Fruit fly (Drosophila melanogaster) whole organism, embryonic: ENCODE data around the gene CG33090.

Experiments used
- BtbVII ChIP-seq: fragments of 200-800 bp; sonication (Bioruptor generic); optimal IDR thresholded peaks from 3 replicates; lab custom pipeline; 2017; ENCODE audit warnings: missing biosample characterization, mild to moderate bottlenecking, missing genetic modification characterization
- CG11695 ChIP-seq: fragments of 200-800 bp; sonication (Bioruptor generic); IDR thresholded peaks from 3 replicates; pipeline ENCODE4 v1.3.6; 2022; ENCODE audit warnings: missing biosample characterization, missing genetic modification characterization
- CG12942 ChIP-seq: fragments of 200-800 bp; sonication (Bioruptor generic); optimal IDR thresholded peaks from 3 replicates; lab custom pipeline; 2016; ENCODE audit warnings: missing biosample characterization, missing genetic modification characterization
- CG13624 ChIP-seq: fragments of 200-800 bp; sonication (Bioruptor generic); optimal IDR thresholded peaks from 2 replicates; lab custom pipeline; 2016; ENCODE audit warnings: missing biosample characterization, missing genetic modification characterization
- CG15696 ChIP-seq: fragments of 200-800 bp; sonication (Bioruptor generic); optimal IDR thresholded peaks from 2 replicates; lab custom pipeline; 2019; ENCODE audit warnings: missing biosample characterization, mild to moderate bottlenecking, missing genetic modification characterization, moderate library complexity
- CG17328 ChIP-seq: fragments of 200-800 bp; sonication (Bioruptor generic); IDR thresholded peaks from 2 replicates; pipeline ENCODE4 v1.3.6; 2022; ENCODE audit warnings: missing biosample characterization, missing genetic modification characterization
- CG17829 ChIP-seq: fragments of 200-800 bp; optimal IDR thresholded peaks from 2 replicates; lab custom pipeline; 2019; ENCODE audit warnings: missing biosample characterization, mild to moderate bottlenecking, missing genetic modification characterization, moderate library complexity
- CG30431 ChIP-seq: fragments of 200-800 bp; sonication (Bioruptor generic); optimal IDR thresholded peaks from 2 replicates; lab custom pipeline; 2017; ENCODE audit warnings: missing biosample characterization, missing genetic modification characterization
- CG3995 ChIP-seq: fragments of 200-800 bp; sonication (Bioruptor generic); optimal IDR thresholded peaks from 3 replicates; lab custom pipeline; 2016; ENCODE audit warnings: missing biosample characterization, missing genetic modification characterization
- CG42726 ChIP-seq: fragments of 200-800 bp; sonication (Bioruptor generic); IDR thresholded peaks from 2 replicates; pipeline ENCODE4 v1.3.6; 2022; ENCODE audit warnings: missing biosample characterization, missing genetic modification characterization; ENCODE audit not compliant: partially characterized antibody
- CG4707 ChIP-seq: fragments of 200-800 bp; sonication (Bioruptor generic); optimal IDR thresholded peaks from 2 replicates; lab custom pipeline; 2018; ENCODE audit warnings: missing biosample characterization, mild to moderate bottlenecking, missing genetic modification characterization, moderate library complexity
- CG6765 ChIP-seq: fragments of 200-800 bp; sonication (Bioruptor generic); optimal IDR thresholded peaks from 3 replicates; lab custom pipeline; 2017; ENCODE audit warnings: missing biosample characterization, mild to moderate bottlenecking, missing genetic modification characterization
- CG7786 ChIP-seq: fragments of 200-800 bp; sonication (Bioruptor generic); optimal IDR thresholded peaks from 2 replicates; lab custom pipeline; 2016; ENCODE audit warnings: missing biosample characterization, missing genetic modification characterization
- CG8388 ChIP-seq: fragments of 200-800 bp; sonication (Bioruptor generic); optimal IDR thresholded peaks from 2 replicates; lab custom pipeline; 2019; ENCODE audit warnings: missing biosample characterization, mild to moderate bottlenecking, missing genetic modification characterization, moderate library complexity
- CG8944 ChIP-seq: fragments of 200-800 bp; sonication (Bioruptor generic); optimal IDR thresholded peaks from 3 replicates; lab custom pipeline; 2016; ENCODE audit warnings: missing biosample characterization, missing genetic modification characterization
- CG9437 ChIP-seq: fragments of 200-800 bp; sonication (Bioruptor generic); optimal IDR thresholded peaks from 2 replicates; lab custom pipeline; 2018; ENCODE audit warnings: missing biosample characterization, mild to moderate bottlenecking, missing genetic modification characterization
- CTCF ChIP-seq: fragments of 200-800 bp; sonication (Bioruptor generic); optimal IDR thresholded peaks from 2 replicates; lab custom pipeline; 2017; ENCODE audit warnings: missing biosample characterization, mild to moderate bottlenecking, missing genetic modification characterization, moderate library complexity
- Camta ChIP-seq: fragments of 200-800 bp; sonication (Bioruptor generic); optimal IDR thresholded peaks from 2 replicates; lab custom pipeline; 2016; ENCODE audit warnings: missing biosample characterization, missing genetic modification characterization
- D19B ChIP-seq: fragments of 200-800 bp; sonication (Bioruptor generic); optimal IDR thresholded peaks from 2 replicates; lab custom pipeline; 2017; ENCODE audit warnings: missing biosample characterization, mild to moderate bottlenecking, missing genetic modification characterization
- Dref ChIP-seq: fragments of 200-800 bp; sonication (Bioruptor generic); IDR thresholded peaks from 2 replicates; pipeline ENCODE4 v1.3.6; 2022; ENCODE audit warnings: missing biosample characterization, missing genetic modification characterization
- Elba2 ChIP-seq: fragments of 200-800 bp; sonication (Bioruptor generic); optimal IDR thresholded peaks from 3 replicates; lab custom pipeline; 2016; ENCODE audit warnings: missing biosample characterization, missing genetic modification characterization
- HLH3B ChIP-seq: fragments of 200-800 bp; sonication (Bioruptor generic); IDR thresholded peaks from 2 replicates; pipeline ENCODE4 v1.3.6; 2022; ENCODE audit warnings: missing biosample characterization, missing genetic modification characterization
- Rfx ChIP-seq: fragments of 200-800 bp; sonication (Bioruptor generic); IDR thresholded peaks from 2 replicates; pipeline ENCODE4 v1.3.6; 2022; ENCODE audit warnings: missing biosample characterization, missing genetic modification characterization
- Rx ChIP-seq: fragments of 200-800 bp; sonication (Bioruptor generic); IDR thresholded peaks from 2 replicates; pipeline ENCODE4 v1.3.6; 2022; ENCODE audit warnings: missing biosample characterization, missing genetic modification characterization
- aop ChIP-seq: fragments of 200-800 bp; sonication (Bioruptor generic); IDR thresholded peaks from 2 replicates; pipeline ENCODE4 v1.3.6; 2022; ENCODE audit warnings: missing biosample characterization, missing genetic modification characterization
- chif ChIP-seq, 2 experiments: fragments of 200-800 bp; sonication (Bioruptor generic); optimal IDR thresholded peaks; 3 replicates each; lab custom pipeline; 2016; ENCODE audit warnings: missing biosample characterization in 2 of 2, missing genetic modification characterization in 2 of 2
- dpn ChIP-seq, 2 experiments: fragments of 200-800 bp; sonication (Bioruptor generic); optimal IDR thresholded peaks; 3 replicates each; lab custom pipeline; 2016; ENCODE audit warnings: missing biosample characterization in 2 of 2, missing genetic modification characterization in 2 of 2
- fd102C ChIP-seq: fragments of 200-800 bp; sonication (Bioruptor generic); optimal IDR thresholded peaks from 2 replicates; lab custom pipeline; 2018; ENCODE audit warnings: missing biosample characterization, mild to moderate bottlenecking, missing genetic modification characterization, moderate library complexity
- hth ChIP-seq: fragments of >200 bp; optimal IDR thresholded peaks from 2 replicates; lab custom pipeline; 2017; ENCODE audit warnings: inconsistent platforms
- ken ChIP-seq: fragments of 200-800 bp; sonication (Bioruptor generic); IDR thresholded peaks from 3 replicates; pipeline ENCODE4 v1.3.6; 2022; ENCODE audit warnings: missing biosample characterization, missing genetic modification characterization
- lbe ChIP-seq: fragments of 200-800 bp; sonication (Bioruptor generic); optimal IDR thresholded peaks from 2 replicates; lab custom pipeline; 2016; ENCODE audit warnings: missing biosample characterization, mild to moderate bottlenecking, missing genetic modification characterization
- lov ChIP-seq, 2 experiments: fragments of 200-800 bp in 1 of 2; fragments of >200 bp in 1 of 2; sonication (Bioruptor generic) in 1 of 2; IDR thresholded peaks in 1 of 2; optimal IDR thresholded peaks in 1 of 2; 2 replicates in 1 of 2; 3 replicates in 1 of 2; pipeline versions ENCODE4 v1.3.6 to Lab custom; 2017 to 2022; ENCODE audit warnings: missing biosample characterization in 1 of 2, missing genetic modification characterization in 1 of 2
- mld ChIP-seq: fragments of 200-800 bp; sonication (Bioruptor generic); IDR thresholded peaks from 3 replicates; pipeline ENCODE4 v1.3.6; 2022; ENCODE audit warnings: missing biosample characterization, missing genetic modification characterization; ENCODE audit not compliant: partially characterized antibody
- odd ChIP-seq: fragments of 200-800 bp; sonication (Bioruptor generic); optimal IDR thresholded peaks from 2 replicates; lab custom pipeline; 2017; ENCODE audit warnings: missing biosample characterization, mild to moderate bottlenecking, missing genetic modification characterization
- otp ChIP-seq: fragments of 200-800 bp; sonication (Bioruptor generic); IDR thresholded peaks from 3 replicates; pipeline ENCODE4, ENCODE4 v1.3.6; 2022; ENCODE audit warnings: missing biosample characterization, missing genetic modification characterization
- pita ChIP-seq: fragments of 200-800 bp; sonication (Bioruptor generic); optimal IDR thresholded peaks from 2 replicates; lab custom pipeline; 2017; ENCODE audit warnings: missing biosample characterization, mild to moderate bottlenecking, missing genetic modification characterization
- prd ChIP-seq, 3 experiments: fragments of >200 bp in 2 of 3; fragments of 200-800 bp in 1 of 3; sonication (Bioruptor generic) in 1 of 3; optimal IDR thresholded peaks in 2 of 3; IDR thresholded peaks in 1 of 3; 2 replicates in 2 of 3; 3 replicates in 1 of 3; pipeline versions ENCODE4 v1.3.6 to Lab custom; 2017 to 2022; ENCODE audit warnings: missing biosample characterization in 1 of 3, missing genetic modification characterization in 1 of 3
- pros ChIP-seq: fragments of 200-800 bp; sonication (Bioruptor generic); optimal IDR thresholded peaks from 3 replicates; lab custom pipeline; 2019; ENCODE audit warnings: missing biosample characterization, mild to moderate bottlenecking, missing genetic modification characterization, moderate library complexity
- pzg ChIP-seq: fragments of 200-800 bp; sonication (Bioruptor generic); optimal IDR thresholded peaks from 3 replicates; lab custom pipeline; 2018; ENCODE audit warnings: missing biosample characterization, mild to moderate bottlenecking, missing genetic modification characterization, moderate library complexity
- row ChIP-seq: fragments of 200-800 bp; sonication (Bioruptor generic); IDR thresholded peaks from 3 replicates; pipeline ENCODE4 v1.3.6; 2022; ENCODE audit warnings: missing biosample characterization, missing genetic modification characterization
- scrt ChIP-seq: fragments of 200-800 bp; sonication (Bioruptor generic); optimal IDR thresholded peaks from 2 replicates; lab custom pipeline; 2018; ENCODE audit warnings: missing biosample characterization, mild to moderate bottlenecking, missing genetic modification characterization, moderate library complexity
- seq ChIP-seq: fragments of 200-800 bp; sonication (Bioruptor generic); IDR thresholded peaks from 2 replicates; pipeline ENCODE4 v1.3.6; 2022; ENCODE audit warnings: missing biosample characterization, missing genetic modification characterization
- sug ChIP-seq: fragments of 200-800 bp; optimal IDR thresholded peaks from 2 replicates; lab custom pipeline; 2019; ENCODE audit warnings: missing biosample characterization, mild to moderate bottlenecking, missing genetic modification characterization, moderate library complexity
- tll ChIP-seq, 2 experiments: fragments of 200-800 bp in 1 of 2; fragments of >200 bp in 1 of 2; sonication (Bioruptor generic) in 1 of 2; optimal IDR thresholded peaks; 2 replicates each; lab custom pipeline; 2017 to 2019; ENCODE audit warnings: missing biosample characterization in 2 of 2, missing genetic modification characterization in 2 of 2, mild to moderate bottlenecking in 1 of 2, moderate library complexity in 1 of 2
- tup ChIP-seq: fragments of 200-800 bp; sonication (Bioruptor generic); optimal IDR thresholded peaks from 2 replicates; lab custom pipeline; 2016; ENCODE audit warnings: missing biosample characterization, mild to moderate bottlenecking, missing genetic modification characterization, moderate library complexity
- twi ChIP-seq: fragments of 200-800 bp; optimal IDR thresholded peaks from 2 replicates; lab custom pipeline; 2019; ENCODE audit warnings: missing biosample characterization, mild to moderate bottlenecking, missing genetic modification characterization, moderate library complexity
- tx ChIP-seq: fragments of 200-800 bp; sonication (Bioruptor generic); optimal IDR thresholded peaks from 2 replicates; lab custom pipeline; 2016; ENCODE audit warnings: missing biosample characterization, missing genetic modification characterization
- vvl ChIP-seq: fragments of 200-800 bp; sonication (Bioruptor generic); IDR thresholded peaks from 2 replicates; pipeline ENCODE4 v1.3.6; 2022; ENCODE audit warnings: missing biosample characterization, missing genetic modification characterization
- zf30C ChIP-seq: fragments of 200-800 bp; sonication (Bioruptor generic); optimal IDR thresholded peaks from 3 replicates; lab custom pipeline; 2018; ENCODE audit warnings: missing biosample characterization, mild to moderate bottlenecking, missing genetic modification characterization

CG33090 gene

dm6 chr2L:14376484-14377254 lies 42.7 kb downstream of the CG33090 start (continued):
- TF ChIP-seq odd (no peak), CG8944 (peak; percentile 12), CG9437 (GFP tag; lab: Kevin White, UChicago) (peak; percentile 32), CG11695 (GFP tag; lab: Robert Waterston, UW) (no peak), BtbVII (GFP tag; lab: Kevin White, UChicago) (no peak), prd (optimal IDR thresholded peaks at IDR 0.05; lab: Kevin White, UChicago) (no peak), prd (GFP tag; IDR thresholded peaks at IDR 0.05; lab: Robert Waterston, UW) (peak; percentile 52), row (GFP tag; lab: Robert Waterston, UW) (peak; percentile 61), HLH3B (GFP tag; lab: Robert Waterston, UW) (peak; percentile 32; the same call in 1 of the 2 replicates), seq (GFP tag; lab: Robert Waterston, UW) (no peak), lbe (GFP tag; lab: Kevin White, UChicago) (no peak), Camta (no peak), vvl (GFP tag; lab: Robert Waterston, UW) (0 out of 2 replicates have a peak, but pooled peaks have one; percentile 9), tup (GFP tag; lab: Kevin White, UChicago) (no peak), CG3995 (no peak), CG17829 (tag; lab: Kevin White, UChicago) (peak; percentile 33), tx (no peak), lov (optimal IDR thresholded peaks at IDR 0.05; lab: Kevin White, UChicago) (no peak), lov (GFP tag; IDR thresholded peaks at IDR 0.05; lab: Robert Waterston, UW) (no peak), CG15696 (no peak), pzg (GFP tag; lab: Kevin White, UChicago) (no peak), CG42726 (no peak), hth (lab: Kevin White, UChicago) (no peak), Rfx (peak; percentile 54), mld (GFP tag; lab: Robert Waterston, UW) (no peak), CG7786 (GFP tag; lab: Kevin White, UChicago) (peak; percentile 9), pita (GFP tag; lab: Kevin White, UChicago) (no peak), Rx (GFP tag; lab: Robert Waterston, UW) (no peak), chif (GFP tag; optimal IDR thresholded peaks at IDR 0.05; lab: Kevin White, UChicago) (peak in 1 of 2 experiments; percentile 53), dpn (GFP tag; optimal IDR thresholded peaks at IDR 0.05; lab: Kevin White, UChicago) (peak; percentile 17 to 19), fd102C (GFP tag; lab: Kevin White, UChicago) (no peak), zf30C (GFP tag; lab: Kevin White, UChicago) (no peak), CG12942 (no peak), CG30431 (peak; percentile 50), CTCF (GFP tag; lab: Kevin White, UChicago) (no peak), sug (tag; lab: Kevin White, UChicago) (peak; percentile 7), ken (no peak), CG13624 (no peak), scrt (no peak), D19B (peak; percentile 83), pros (no peak), tll (GFP tag; optimal IDR thresholded peaks at IDR 0.05; lab: Kevin White, UChicago) (no peak), CG4707 (GFP tag; lab: Kevin White, UChicago) (no peak), otp (no peak), aop (GFP tag; lab: Robert Waterston, UW) (no peak), twi (no peak), CG8388 (GFP tag; lab: Kevin White, UChicago) (no peak), CG6765 (GFP tag; lab: Kevin White, UChicago) (no peak), CG17328 (GFP tag; lab: Robert Waterston, UW) (no peak; the same call in 1 of the 2 replicates), Elba2 (no peak), Dref (GFP tag; lab: Robert Waterston, UW) (no peak)
